Worm (Caenorhabditis elegans): ENCODE data around the gene lgc-58.

lgc-58 gene

ce11 chrX:6103297-6103696, 28.0 kb downstream of the lgc-58 start, which contains the start of gene C15H9.11:
Gene C15H9.11, minus strand, starts transcription at chrX:6103397.
- no peak for TF ChIP-seq flt-1 (GFP tag; IDR thresholded peaks at IDR 0.05)
- TF ChIP-seq ceh-36 (tag; optimal IDR thresholded peaks at IDR 0.05) = no peak
- no peak for TF ChIP-seq ets-7 (tag; optimal IDR thresholded peaks at IDR 0.05)
- no peak for TF ChIP-seq hmg-4 (GFP tag; optimal IDR thresholded peaks at IDR 0.05)
- no peak for TF ChIP-seq hmbx-1 (tag; optimal IDR thresholded peaks at IDR 0.05)
- TF ChIP-seq ama-1 (optimal IDR thresholded peaks at IDR 0.05) = no peak
- no peak for TF ChIP-seq sea-1 (GFP tag; conservative IDR thresholded peaks at IDR 0.05)
- no peak for TF ChIP-seq B0310.2 (tag; optimal IDR thresholded peaks at IDR 0.05)
- TF ChIP-seq pes-1 (GFP tag; IDR thresholded peaks at IDR 0.05) = no peak
- TF ChIP-seq aly-1 (tag; optimal IDR thresholded peaks at IDR 0.05) = no peak
- no peak for TF ChIP-seq tra-4 (tag; optimal IDR thresholded peaks at IDR 0.05)
- TF ChIP-seq hnd-1 (tag; optimal IDR thresholded peaks at IDR 0.05) = no peak
- no peak for TF ChIP-seq tbx-11 (GFP tag; IDR thresholded peaks at IDR 0.05)
- TF ChIP-seq tbx-37 (GFP tag; conservative IDR thresholded peaks at IDR 0.05) = no peak

DNA sequence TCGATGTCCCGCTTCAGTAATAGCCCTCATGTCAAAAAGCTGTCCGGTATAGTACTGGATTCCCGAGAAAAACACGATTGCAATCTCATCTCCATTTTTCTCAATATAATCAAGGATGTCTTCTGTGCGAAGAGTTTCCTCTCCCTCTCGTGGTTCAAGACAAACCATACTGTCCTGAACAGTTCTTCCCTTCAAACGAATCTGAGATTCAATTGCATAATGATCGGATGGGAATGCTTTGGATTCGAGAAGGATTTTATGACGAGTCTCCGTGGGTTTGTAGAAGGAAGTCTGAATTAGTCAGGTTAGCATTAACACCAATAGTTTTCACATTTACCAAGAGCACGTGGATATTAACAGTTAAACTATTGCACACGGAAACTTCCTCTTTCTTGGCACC, 32.7 kb downstream of the lgc-58 start:
- TF ChIP-seq tbx-37 (GFP tag; conservative IDR thresholded peaks at IDR 0.05) (no peak), ets-7 (tag; optimal IDR thresholded peaks at IDR 0.05) (no peak), B0310.2 (tag; optimal IDR thresholded peaks at IDR 0.05) (no peak), F13C5.2 (tag; optimal IDR thresholded peaks at IDR 0.05) (no peak), scrt-1 (GFP tag; IDR thresholded peaks at IDR 0.05) (no peak), ceh-36 (tag; optimal IDR thresholded peaks at IDR 0.05) (no peak), hmbx-1 (tag; optimal IDR thresholded peaks at IDR 0.05) (no peak), tra-4 (tag; optimal IDR thresholded peaks at IDR 0.05) (no peak), ama-1 (optimal IDR thresholded peaks at IDR 0.05) (no peak), sea-1 (GFP tag; conservative IDR thresholded peaks at IDR 0.05) (no peak), hmg-4 (GFP tag; optimal IDR thresholded peaks at IDR 0.05) (no peak), flt-1 (GFP tag; IDR thresholded peaks at IDR 0.05) (no peak), pes-1 (GFP tag; IDR thresholded peaks at IDR 0.05) (no peak), tbx-11 (GFP tag; IDR thresholded peaks at IDR 0.05) (no peak)

DNA sequence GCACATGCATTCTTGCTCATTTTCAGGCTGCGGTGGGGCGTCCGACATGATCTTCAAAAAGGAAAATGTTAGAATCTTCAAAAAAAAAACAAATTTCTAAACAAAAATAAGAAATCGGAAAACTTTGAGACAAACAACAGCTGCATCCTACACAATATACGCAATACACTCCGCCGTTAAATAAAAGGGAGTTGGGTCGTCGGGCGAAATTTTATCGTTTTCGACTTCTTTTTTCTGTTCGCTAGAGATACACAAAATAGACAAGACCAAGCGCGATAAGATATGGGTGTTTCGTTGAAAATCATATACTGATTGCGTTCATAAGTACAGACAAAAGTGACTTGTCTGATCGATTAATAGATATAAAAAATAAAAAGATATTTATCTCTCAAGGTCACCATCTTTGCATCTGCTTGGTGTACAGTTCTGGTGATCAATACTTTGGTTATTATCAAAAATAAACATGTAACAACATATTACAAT, 34.0 kb downstream of the lgc-58 start, which contains the start of gene kynu-1:
kynu-1 (minus strand) TSS at position 51 of the 483 bp plus-strand sequence.
- TF ChIP-seq pes-1 (GFP tag; IDR thresholded peaks at IDR 0.05) (no peak), tra-4 (tag; optimal IDR thresholded peaks at IDR 0.05) (no peak), F13C5.2 (tag; optimal IDR thresholded peaks at IDR 0.05) (no peak), flt-1 (GFP tag; IDR thresholded peaks at IDR 0.05) (no peak), tbx-11 (GFP tag; IDR thresholded peaks at IDR 0.05) (no peak), ama-1 (optimal IDR thresholded peaks at IDR 0.05) (no peak), hnd-1 (tag; optimal IDR thresholded peaks at IDR 0.05) (no peak), hmg-4 (GFP tag; optimal IDR thresholded peaks at IDR 0.05) (no peak), B0310.2 (tag; optimal IDR thresholded peaks at IDR 0.05) (no peak), scrt-1 (GFP tag; IDR thresholded peaks at IDR 0.05) (no peak), ceh-36 (tag; optimal IDR thresholded peaks at IDR 0.05) (no peak), ets-7 (tag; optimal IDR thresholded peaks at IDR 0.05) (no peak), sea-1 (GFP tag; conservative IDR thresholded peaks at IDR 0.05) (no peak)

DNA sequence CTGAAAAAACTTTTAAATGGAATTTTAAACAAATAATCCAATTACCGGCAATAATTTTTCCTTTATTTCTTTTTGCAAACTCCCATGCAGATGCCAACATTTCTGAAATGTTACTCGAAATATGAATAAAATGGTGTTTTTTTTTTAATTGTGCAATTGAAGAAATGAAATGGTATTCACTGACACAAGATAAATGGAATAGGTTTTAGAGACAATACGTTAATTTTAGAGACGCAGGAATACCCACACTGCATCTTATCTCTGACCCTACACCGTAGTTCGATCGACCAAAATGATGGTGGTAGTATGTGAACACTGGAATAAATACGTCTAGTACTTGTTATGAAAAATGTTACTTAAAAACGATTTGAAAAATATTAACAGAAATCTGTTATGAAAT, 37.5 kb downstream of the lgc-58 start, which contains the start of gene prx-3:
prx-3 (minus strand) TSS at position 101 of the 400 bp plus-strand sequence.
- TF ChIP-seq hmg-4 (GFP tag; optimal IDR thresholded peaks at IDR 0.05) (no peak), tbx-37 (GFP tag; conservative IDR thresholded peaks at IDR 0.05) (no peak), ceh-13 (GFP tag; optimal IDR thresholded peaks at IDR 0.05) (no peak), ama-1 (optimal IDR thresholded peaks at IDR 0.05) (no peak), B0310.2 (tag; optimal IDR thresholded peaks at IDR 0.05) (no peak), pes-1 (GFP tag; IDR thresholded peaks at IDR 0.05) (no peak), flt-1 (GFP tag; IDR thresholded peaks at IDR 0.05) (no peak), aly-1 (tag; optimal IDR thresholded peaks at IDR 0.05) (no peak), ceh-36 (tag; optimal IDR thresholded peaks at IDR 0.05) (no peak), tbx-11 (GFP tag; IDR thresholded peaks at IDR 0.05) (no peak), tra-4 (tag; optimal IDR thresholded peaks at IDR 0.05) (no peak), scrt-1 (GFP tag; IDR thresholded peaks at IDR 0.05) (no peak), hnd-1 (tag; optimal IDR thresholded peaks at IDR 0.05) (no peak), hmbx-1 (tag; optimal IDR thresholded peaks at IDR 0.05) (no peak)

DNA sequence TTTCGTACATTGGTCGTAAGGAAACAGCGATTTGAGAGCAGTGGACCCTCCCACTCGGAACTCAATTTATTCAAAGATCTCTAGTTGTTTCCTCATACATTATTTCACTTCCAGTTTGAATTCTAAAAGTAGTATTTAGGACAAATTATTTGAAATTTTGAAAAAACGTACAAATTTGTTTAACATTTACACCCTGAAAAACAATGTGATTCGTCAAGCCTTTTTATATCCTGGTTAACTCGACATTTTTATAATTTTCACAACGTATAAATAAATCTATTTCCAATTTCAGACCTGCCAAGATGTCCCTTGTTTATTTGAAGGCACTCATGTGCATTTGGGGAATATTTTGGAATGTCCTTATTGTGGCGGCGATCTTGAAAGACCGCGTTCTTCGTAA, 40.2 kb downstream of the lgc-58 start, which contains the start of gene C15H9.3:
C15H9.3 (plus strand) TSS at position 301 of the 400 bp plus-strand sequence.
- no peak for TF ChIP-seq ama-1 (optimal IDR thresholded peaks at IDR 0.05)
- no peak for TF ChIP-seq flt-1 (GFP tag; IDR thresholded peaks at IDR 0.05)
- TF ChIP-seq aly-1 (tag; optimal IDR thresholded peaks at IDR 0.05) = no peak
- no peak for TF ChIP-seq tbx-37 (GFP tag; conservative IDR thresholded peaks at IDR 0.05)

DNA sequence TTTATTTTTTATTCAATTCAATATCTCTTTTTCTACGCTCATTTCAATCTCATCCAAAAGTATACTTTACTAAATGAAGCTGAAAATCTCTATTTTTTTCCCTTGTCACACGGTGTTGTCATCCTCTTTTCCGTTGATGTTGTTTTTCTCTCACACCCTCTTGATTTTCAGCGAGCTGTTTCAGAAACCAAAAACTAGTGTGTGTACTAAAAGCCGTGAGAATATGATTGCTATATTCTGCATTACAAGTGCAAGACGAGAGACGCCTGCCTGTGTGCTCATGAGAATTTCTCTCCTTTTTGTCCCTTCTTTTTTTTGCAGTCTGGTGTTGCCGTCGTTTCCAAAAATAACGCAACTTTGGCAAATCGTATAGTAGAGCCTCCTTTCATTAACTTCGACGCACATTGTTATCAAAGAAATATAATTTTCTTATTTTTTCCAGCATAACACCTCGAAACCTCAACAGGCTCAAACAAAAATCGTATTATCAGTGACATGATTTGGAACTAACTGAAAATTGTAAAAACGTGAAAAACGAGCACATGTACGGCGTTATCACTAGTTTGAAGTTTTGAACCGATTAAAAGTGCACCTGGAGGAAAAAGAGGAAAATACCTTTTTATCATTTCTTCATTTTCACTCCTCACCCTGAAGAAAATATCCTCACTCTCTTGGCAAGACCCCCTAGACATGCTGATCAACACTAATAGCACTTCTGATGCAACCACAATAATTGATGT, 42.9 kb downstream of the lgc-58 start, which contains the start of gene C15H9.2:
C15H9.2 (plus strand) TSS at position 441 of the 740 bp plus-strand sequence.
- no peak for TF ChIP-seq hmg-4 (GFP tag; optimal IDR thresholded peaks at IDR 0.05)
- no peak for TF ChIP-seq ets-7 (tag; optimal IDR thresholded peaks at IDR 0.05)
- TF ChIP-seq pes-1 (GFP tag; IDR thresholded peaks at IDR 0.05) = no peak

DNA sequence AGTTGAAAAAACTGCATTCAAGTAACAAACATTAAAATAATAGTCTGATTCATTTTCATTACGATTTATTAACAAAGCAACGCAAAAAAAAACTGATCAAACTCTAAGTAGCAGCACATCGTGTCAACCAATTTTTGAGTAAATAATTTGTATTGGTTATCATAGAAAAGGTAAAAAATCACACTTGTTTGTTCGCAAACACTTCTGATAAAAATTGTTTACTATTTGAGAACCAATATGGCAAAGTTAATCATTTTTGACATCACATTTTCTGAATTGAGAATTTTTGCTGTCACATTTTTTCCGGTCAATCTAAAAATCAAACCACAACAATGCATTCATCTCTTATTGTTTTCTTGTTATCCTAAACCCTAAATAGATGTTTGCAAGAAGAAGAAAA, 46.0 kb downstream of the lgc-58 start:
- TF ChIP-seq pes-1 (GFP tag; IDR thresholded peaks at IDR 0.05) (no peak), hnd-1 (tag; optimal IDR thresholded peaks at IDR 0.05) (no peak), ceh-13 (GFP tag; optimal IDR thresholded peaks at IDR 0.05) (no peak), aly-1 (tag; optimal IDR thresholded peaks at IDR 0.05) (no peak), sea-1 (GFP tag; conservative IDR thresholded peaks at IDR 0.05) (no peak), F13C5.2 (tag; optimal IDR thresholded peaks at IDR 0.05) (no peak), tbx-11 (GFP tag; IDR thresholded peaks at IDR 0.05) (no peak), hmg-4 (GFP tag; optimal IDR thresholded peaks at IDR 0.05) (no peak), ets-7 (tag; optimal IDR thresholded peaks at IDR 0.05) (no peak), scrt-1 (GFP tag; IDR thresholded peaks at IDR 0.05) (no peak), ama-1 (optimal IDR thresholded peaks at IDR 0.05) (no peak)
